Fruit fly (Drosophila melanogaster) whole organism, embryonic: ENCODE data around the gene ATPsynepsilonL.

ENCODE experiments used
- Bteb2 ChIP-seq: fragments of 200-800 bp; sonication (Bioruptor generic); optimal IDR thresholded peaks from 2 replicates; lab custom pipeline; 2016; ENCODE audit warnings: missing biosample characterization, missing genetic modification characterization
- CG10321 ChIP-seq: fragments of 200-800 bp; sonication (Bioruptor generic); IDR thresholded peaks from 2 replicates; pipeline ENCODE4 v1.3.6; 2022; ENCODE audit warnings: missing biosample characterization, missing genetic modification characterization
- CG10366 ChIP-seq: fragments of 200-800 bp; sonication (Bioruptor generic); IDR thresholded peaks from 2 replicates; pipeline ENCODE4 v1.3.6; 2022; ENCODE audit warnings: missing biosample characterization, missing genetic modification characterization
- CG13287 ChIP-seq: fragments of 200-800 bp; sonication (Bioruptor generic); IDR thresholded peaks from 2 replicates; pipeline ENCODE4 v1.3.6; 2022; ENCODE audit warnings: missing biosample characterization, missing genetic modification characterization; ENCODE audit not compliant: partially characterized antibody
- CG13296 ChIP-seq: fragments of 200-800 bp; sonication (Bioruptor generic); optimal IDR thresholded peaks from 3 replicates; lab custom pipeline; 2018; ENCODE audit warnings: missing biosample characterization, mild to moderate bottlenecking, missing genetic modification characterization
- CG15269 ChIP-seq: fragments of 200-800 bp; sonication (Bioruptor generic); optimal IDR thresholded peaks from 2 replicates; lab custom pipeline; 2018; ENCODE audit warnings: missing biosample characterization, mild to moderate bottlenecking, missing genetic modification characterization, moderate library complexity
- CG1602 ChIP-seq: fragments of 200-800 bp; sonication (Bioruptor generic); optimal IDR thresholded peaks from 3 replicates; lab custom pipeline; 2016; ENCODE audit warnings: missing biosample characterization, missing genetic modification characterization
- CG18011 ChIP-seq: fragments of 200-800 bp; sonication (Bioruptor generic); optimal IDR thresholded peaks from 2 replicates; lab custom pipeline; 2017; ENCODE audit warnings: missing biosample characterization, missing genetic modification characterization, mild to moderate bottlenecking, moderate library complexity, missing genotype
- CG1832 ChIP-seq: fragments of 200-800 bp; sonication (Bioruptor generic); optimal IDR thresholded peaks from 2 replicates; lab custom pipeline; 2017; ENCODE audit warnings: missing biosample characterization, mild to moderate bottlenecking, missing genetic modification characterization, inconsistent platforms
- CG3163 ChIP-seq: fragments of 200-800 bp; sonication (Bioruptor generic); optimal IDR thresholded peaks from 3 replicates; lab custom pipeline; 2016; ENCODE audit warnings: missing biosample characterization, missing genetic modification characterization
- CG33213 ChIP-seq: fragments of 200-800 bp; sonication (Bioruptor generic); optimal IDR thresholded peaks from 3 replicates; lab custom pipeline; 2016; ENCODE audit warnings: missing biosample characterization, missing genetic modification characterization
- CG34376 ChIP-seq: fragments of 200-800 bp; sonication (Bioruptor generic); optimal IDR thresholded peaks from 2 replicates; lab custom pipeline; 2018; ENCODE audit warnings: missing biosample characterization, mild to moderate bottlenecking, missing genetic modification characterization
- CG5953 ChIP-seq: fragments of 200-800 bp; sonication (Bioruptor generic); IDR thresholded peaks from 2 replicates; pipeline ENCODE4 v1.3.6; 2022; ENCODE audit warnings: missing biosample characterization, missing genetic modification characterization
- CG8290 ChIP-seq, 3 experiments: fragments of 200-800 bp; sonication (Bioruptor generic); optimal IDR thresholded peaks; 2 replicates each; lab custom pipeline; 2016 to 2019; ENCODE audit warnings: missing biosample characterization in 3 of 3, missing genetic modification characterization in 3 of 3, mild to moderate bottlenecking in 2 of 3, moderate library complexity in 1 of 3
- CG9876 ChIP-seq: fragments of 200-800 bp; sonication (Bioruptor generic); optimal IDR thresholded peaks from 2 replicates; lab custom pipeline; 2016; ENCODE audit warnings: missing biosample characterization, missing genetic modification characterization
- CG9932 ChIP-seq: fragments of 200-800 bp; sonication (Bioruptor generic); IDR thresholded peaks from 2 replicates; pipeline ENCODE4 v1.3.6; 2022; ENCODE audit warnings: missing biosample characterization, missing genetic modification characterization
- Dbx ChIP-seq: fragments of 200-800 bp; sonication (Bioruptor generic); IDR thresholded peaks from 3 replicates; pipeline ENCODE4 v1.3.6; 2022; ENCODE audit warnings: missing biosample characterization, missing genetic modification characterization
- Deaf1 ChIP-seq: fragments of 200-800 bp; optimal IDR thresholded peaks from 3 replicates; lab custom pipeline; 2019; ENCODE audit warnings: missing biosample characterization, mild to moderate bottlenecking, missing genetic modification characterization, moderate library complexity
- Dll ChIP-seq: fragments of 200-800 bp; sonication (Bioruptor generic); IDR thresholded peaks from 4 replicates; pipeline ENCODE4 v1.3.6; 2022; ENCODE audit warnings: missing biosample characterization, missing genetic modification characterization; ENCODE audit not compliant: partially characterized antibody
- Drgx ChIP-seq: fragments of 200-800 bp; sonication (Bioruptor generic); IDR thresholded peaks from 2 replicates; pipeline ENCODE4 v1.3.6; 2022; ENCODE audit warnings: missing biosample characterization, missing genetic modification characterization
- Fer3 ChIP-seq: fragments of 200-800 bp; sonication (Bioruptor generic); optimal IDR thresholded peaks from 2 replicates; lab custom pipeline; 2018; ENCODE audit warnings: missing biosample characterization, mild to moderate bottlenecking, missing genetic modification characterization, moderate library complexity
- GATAe ChIP-seq: fragments of 200-800 bp; sonication (Bioruptor generic); conservative IDR thresholded peaks from 2 replicates; pipeline ENCODE4 v1.3.6; 2022; ENCODE audit warnings: missing biosample characterization, missing genetic modification characterization
- Hmr ChIP-seq: fragments of 200-800 bp; sonication (Bioruptor generic); optimal IDR thresholded peaks from 3 replicates; lab custom pipeline; 2017; ENCODE audit warnings: mild to moderate bottlenecking, missing biosample characterization, missing genetic modification reagents, missing genetic modification characterization
- Jarid2 ChIP-seq: fragments of 200-800 bp; sonication (Bioruptor generic); optimal IDR thresholded peaks from 3 replicates; lab custom pipeline; 2017; ENCODE audit warnings: mild to moderate bottlenecking, missing biosample characterization, missing genetic modification reagents, missing genetic modification characterization
- MTF-1 ChIP-seq: fragments of 200-800 bp; sonication (Bioruptor generic); optimal IDR thresholded peaks from 2 replicates; lab custom pipeline; 2018; ENCODE audit warnings: missing biosample characterization, mild to moderate bottlenecking, missing genetic modification characterization, borderline replicate concordance
- Med ChIP-seq: fragments of 200-800 bp; sonication (Bioruptor generic); peaks from one replicate; lab custom pipeline; 2016; ENCODE audit warnings: missing biosample characterization, missing genetic modification characterization, mild to moderate bottlenecking, inconsistent platforms, moderate library complexity
- Myb ChIP-seq: fragments of 200-800 bp; sonication (Bioruptor generic); optimal IDR thresholded peaks from 2 replicates; lab custom pipeline; 2016; ENCODE audit warnings: missing biosample characterization, missing genetic modification characterization
- Sox102F ChIP-seq: fragments of 200-800 bp; sonication (Bioruptor generic); optimal IDR thresholded peaks from 2 replicates; lab custom pipeline; 2018; ENCODE audit warnings: missing biosample characterization, mild to moderate bottlenecking, missing genetic modification characterization, moderate library complexity
- Spps ChIP-seq: fragments of 200-800 bp; sonication (Bioruptor generic); optimal IDR thresholded peaks from 2 replicates; lab custom pipeline; 2018; ENCODE audit warnings: missing biosample characterization, mild to moderate bottlenecking, missing genetic modification characterization
- Trl ChIP-seq, 3 experiments: fragments of >200 bp in 2 of 3; fragments of 200-800 bp in 1 of 3; sonication (Bioruptor generic) in 1 of 3; optimal IDR thresholded peaks; 2 replicates in 1 of 3; 3 replicates in 2 of 3; lab custom pipeline; 2016 to 2017; ENCODE audit warnings: missing biosample characterization in 1 of 3, missing genetic modification characterization in 1 of 3
- bab2 ChIP-seq: fragments of 200-800 bp; sonication (Bioruptor generic); optimal IDR thresholded peaks from 2 replicates; lab custom pipeline; 2016; ENCODE audit warnings: missing biosample characterization, missing genetic modification characterization
- cato ChIP-seq: fragments of 200-800 bp; sonication (Bioruptor generic); optimal IDR thresholded peaks from 2 replicates; lab custom pipeline; 2016; ENCODE audit warnings: missing biosample characterization, missing genetic modification characterization, borderline replicate concordance
- cg ChIP-seq: fragments of 200-800 bp; sonication (Bioruptor generic); optimal IDR thresholded peaks from 3 replicates; lab custom pipeline; 2019; ENCODE audit warnings: missing biosample characterization, mild to moderate bottlenecking, missing genetic modification characterization, moderate library complexity
- exex ChIP-seq: fragments of 200-800 bp; sonication (Bioruptor generic); optimal IDR thresholded peaks from 4 replicates; lab custom pipeline; 2018; ENCODE audit warnings: missing biosample characterization, mild to moderate bottlenecking, missing genetic modification characterization, moderate library complexity
- fd64A ChIP-seq: fragments of 200-800 bp; sonication (Bioruptor generic); optimal IDR thresholded peaks from 3 replicates; lab custom pipeline; 2018; ENCODE audit warnings: missing biosample characterization, mild to moderate bottlenecking, missing genetic modification characterization
- grau ChIP-seq: fragments of 200-800 bp; optimal IDR thresholded peaks from 3 replicates; lab custom pipeline; 2019; ENCODE audit warnings: missing biosample characterization, mild to moderate bottlenecking, missing genetic modification characterization, moderate library complexity
- gro ChIP-seq: fragments of 200-800 bp; sonication (Bioruptor generic); optimal IDR thresholded peaks from 2 replicates; lab custom pipeline; 2016; ENCODE audit warnings: missing biosample characterization, missing genetic modification characterization
- h ChIP-seq: fragments of >200 bp; optimal IDR thresholded peaks from 2 replicates; lab custom pipeline; 2017
- her ChIP-seq: fragments of 200-800 bp; sonication (Bioruptor generic); optimal IDR thresholded peaks from 2 replicates; lab custom pipeline; 2016; ENCODE audit warnings: missing biosample characterization, missing genetic modification characterization
- hkb ChIP-seq, 2 experiments: fragments of 200-800 bp in 1 of 2; fragments of >200 bp in 1 of 2; sonication (Bioruptor generic) in 1 of 2; IDR thresholded peaks in 1 of 2; optimal IDR thresholded peaks in 1 of 2; 2 replicates each; pipeline versions ENCODE4 v1.3.6 to Lab custom; 2017 to 2022; ENCODE audit warnings: missing biosample characterization in 1 of 2, missing genetic modification characterization in 1 of 2
- inv ChIP-seq: fragments of 200-800 bp; sonication (Bioruptor generic); IDR thresholded peaks from 2 replicates; pipeline ENCODE4 v1.3.6; 2022; ENCODE audit warnings: missing biosample characterization, missing genetic modification characterization; ENCODE audit not compliant: partially characterized antibody
- oc ChIP-seq: fragments of 200-800 bp; sonication (Bioruptor generic); optimal IDR thresholded peaks from 2 replicates; lab custom pipeline; 2018; ENCODE audit warnings: missing biosample characterization, mild to moderate bottlenecking, missing genetic modification characterization, moderate library complexity
- odd ChIP-seq: fragments of 200-800 bp; sonication (Bioruptor generic); optimal IDR thresholded peaks from 2 replicates; lab custom pipeline; 2017; ENCODE audit warnings: missing biosample characterization, mild to moderate bottlenecking, missing genetic modification characterization
- salm ChIP-seq: fragments of 200-800 bp; sonication (Bioruptor generic); optimal IDR thresholded peaks from 2 replicates; lab custom pipeline; 2018; ENCODE audit warnings: missing biosample characterization, mild to moderate bottlenecking, missing genetic modification characterization
- slbo ChIP-seq: fragments of 200-800 bp; sonication (Bioruptor generic); IDR thresholded peaks from 2 replicates; pipeline ENCODE4 v1.3.6; 2022; ENCODE audit warnings: missing biosample characterization, missing genetic modification characterization
- sna ChIP-seq: fragments of 200-800 bp; sonication (Bioruptor generic); IDR thresholded peaks from 2 replicates; pipeline ENCODE4 v1.3.6; 2022; ENCODE audit warnings: missing biosample characterization, missing genetic modification characterization; ENCODE audit not compliant: partially characterized antibody
- sr ChIP-seq: fragments of 200-800 bp; sonication (Bioruptor generic); IDR thresholded peaks from 3 replicates; pipeline ENCODE4 v1.3.6; 2022; ENCODE audit warnings: missing biosample characterization, missing genetic modification characterization
- wek ChIP-seq: fragments of 200-800 bp; sonication (Bioruptor generic); optimal IDR thresholded peaks from 3 replicates; lab custom pipeline; 2018; ENCODE audit warnings: missing biosample characterization, mild to moderate bottlenecking, missing genetic modification characterization, moderate library complexity

The ATPsynepsilonL gene

DNA sequence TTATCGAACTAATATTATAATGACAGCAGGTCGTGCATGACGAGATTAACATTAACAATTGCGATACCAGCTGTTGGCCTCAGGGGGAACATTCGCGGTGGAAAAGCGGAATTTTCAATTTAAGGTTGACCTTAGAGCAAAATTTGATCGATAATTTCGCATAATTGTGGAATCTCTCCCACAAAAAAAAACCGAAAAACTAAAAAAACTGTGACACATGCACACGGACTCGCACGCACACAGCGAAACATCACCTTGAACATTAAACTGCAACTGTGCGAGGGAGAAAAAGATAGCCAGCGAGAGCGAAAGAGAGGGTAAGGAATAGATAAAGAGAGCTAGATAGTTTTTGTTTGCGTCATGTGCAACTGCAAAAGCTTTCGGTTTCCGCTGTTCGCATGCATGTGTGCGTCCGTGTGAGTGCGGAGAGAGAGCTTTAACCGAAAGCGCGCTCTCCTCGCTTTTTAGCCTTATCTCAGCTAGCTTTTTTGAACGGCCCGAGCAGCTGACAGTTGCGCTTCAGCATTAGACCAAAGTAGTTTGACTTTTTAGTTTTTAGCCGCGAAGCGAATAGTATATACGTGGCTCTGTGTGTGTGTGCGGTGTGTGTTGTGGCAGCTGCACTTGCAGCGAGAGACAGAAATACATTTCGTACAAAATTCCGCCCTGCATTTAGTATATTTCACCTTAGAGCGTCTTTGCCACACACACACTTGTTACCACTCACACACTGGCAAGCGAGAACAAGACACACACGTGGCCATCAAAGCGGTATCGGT lies 28.1 kb upstream of the ATPsynepsilonL start (continued):
- 0 out of 2 replicates have a peak, but pooled peaks have one; percentile 24 for TF ChIP-seq inv (GFP tag; lab: Robert Waterston, UW)
- no peak for TF ChIP-seq Spps (tag; lab: Kevin White, UChicago)
- TF ChIP-seq Deaf1 (tag; lab: Kevin White, UChicago) = peak; percentile 55
- peak; percentile 44 for TF ChIP-seq MTF-1 (GFP tag; lab: Kevin White, UChicago)
- peak; percentile 14; the same call in 1 of the 2 replicates for TF ChIP-seq CG10321
- 0 out of 2 replicates have a peak, but pooled peaks have one; percentile 19 for TF ChIP-seq sna (GFP tag; lab: Robert Waterston, UW)
- 0 out of 2 replicates have a peak, but pooled peaks have one; percentile 22 for TF ChIP-seq CG9932 (GFP tag; lab: Robert Waterston, UW)
- TF ChIP-seq Myb (GFP tag; lab: Kevin White, UChicago) = no peak
- TF ChIP-seq CG5953 = 0 out of 2 replicates have a peak, but pooled peaks have one; percentile 44
- TF ChIP-seq cato = no peak
- no peak for TF ChIP-seq hkb (optimal IDR thresholded peaks at IDR 0.05; lab: Kevin White, UChicago)
- TF ChIP-seq hkb (GFP tag; IDR thresholded peaks at IDR 0.05; lab: Robert Waterston, UW) = peak; percentile 30
- peak; percentile 88 for TF ChIP-seq Jarid2 (GFP tag; lab: Kevin White, UChicago)
- TF ChIP-seq bab2 = no peak
- peak; percentile 28 for TF ChIP-seq Hmr (GFP tag; lab: Kevin White, UChicago)
- no peak for TF ChIP-seq CG33213 (GFP tag; lab: Kevin White, UChicago)
- peak; percentile 3 for TF ChIP-seq exex
- TF ChIP-seq Dll = 0 out of 4 replicates have a peak, but pooled peaks have one; percentile 15
- 0 out of 2 replicates have a peak, but pooled peaks have one; percentile 11 for TF ChIP-seq slbo (GFP tag; lab: Robert Waterston, UW)
- TF ChIP-seq wek = no peak
- peak; percentile 20 for TF ChIP-seq her (GFP tag; lab: Kevin White, UChicago)
- TF ChIP-seq CG1602 (GFP tag; lab: Kevin White, UChicago) = no peak
- no peak for TF ChIP-seq Bteb2 (GFP tag; lab: Kevin White, UChicago)
- TF ChIP-seq CG13296 (GFP tag; lab: Kevin White, UChicago) = peak; percentile 18
- peak; percentile 14 for TF ChIP-seq oc (tag; lab: Kevin White, UChicago)
- peak; percentile 84 for TF ChIP-seq Med (GFP tag; lab: Kevin White, UChicago)
- TF ChIP-seq Dbx = peak; percentile 40; the same call in 1 of the 3 replicates
- peak; percentile 56 for TF ChIP-seq CG34376
- TF ChIP-seq Drgx = peak; percentile 36
- no peak for TF ChIP-seq Sox102F (GFP tag; lab: Kevin White, UChicago)
- TF ChIP-seq CG1832 (GFP tag; lab: Kevin White, UChicago) = peak; percentile 55
- no peak for TF ChIP-seq CG8290 (GFP tag; optimal IDR thresholded peaks at IDR 0.05; lab: Kevin White, UChicago)
- peak in 1 of 2 experiments; percentile 14 for TF ChIP-seq CG8290 (tag; optimal IDR thresholded peaks at IDR 0.05; lab: Kevin White, UChicago)
- no peak for TF ChIP-seq grau
- peak; percentile 27 for TF ChIP-seq gro
- TF ChIP-seq fd64A = no peak
- peak; percentile 44 for TF ChIP-seq CG13287 (GFP tag; lab: Robert Waterston, UW)

DNA sequence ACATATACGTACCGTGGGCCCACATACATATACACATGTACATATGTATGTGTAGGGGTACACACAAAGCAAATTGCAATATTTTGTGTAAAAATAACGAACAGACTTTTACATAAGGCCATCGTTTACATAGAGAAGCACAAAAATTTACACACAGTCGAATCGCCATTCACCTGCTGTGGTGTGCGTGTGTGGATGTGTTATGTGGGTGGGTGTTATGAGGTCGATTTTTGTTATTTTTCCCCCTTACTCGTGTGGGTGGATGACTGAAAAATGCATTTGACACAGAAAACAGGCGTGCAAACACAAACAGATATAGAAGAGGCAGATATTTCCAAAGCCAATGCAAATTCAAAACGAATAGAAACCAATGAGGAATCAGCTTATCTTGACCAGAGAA lies 26.5 kb upstream of the ATPsynepsilonL start:
- TF ChIP-seq cg (peak; percentile 25), odd (GFP tag; lab: Kevin White, UChicago) (no peak), sr (GFP tag; lab: Robert Waterston, UW) (peak; percentile 95), Deaf1 (tag; lab: Kevin White, UChicago) (no peak), CG9876 (GFP tag; lab: Kevin White, UChicago) (no peak), CG10366 (GFP tag; lab: Robert Waterston, UW) (no peak), CG15269 (no peak), CG3163 (GFP tag; lab: Kevin White, UChicago) (no peak), salm (no peak), Med (GFP tag; lab: Kevin White, UChicago) (peak; percentile 48), CG18011 (GFP tag; lab: Kevin White, UChicago) (no peak), GATAe (GFP tag; lab: Robert Waterston, UW) (no peak), h (no peak), Trl (optimal IDR thresholded peaks at IDR 0.05; lab: Kevin White, UChicago) (no peak), Trl (GFP tag; optimal IDR thresholded peaks at IDR 0.05; lab: Kevin White, UChicago) (no peak), Fer3 (tag; lab: Kevin White, UChicago) (no peak)
